Fruit fly (Drosophila melanogaster) whole organism, embryonic: Measurements from ENCODE around the gene Kdm5.
A peak's percentile ranks its signal among the peaks of the same experiment; 100 is the strongest.

Source experiments
- ATbp ChIP-seq: fragments of 200-800 bp; sonication (Bioruptor generic); optimal IDR thresholded peaks from 2 replicates; lab custom pipeline; 2017; ENCODE audit warnings: missing biosample characterization, mild to moderate bottlenecking, missing genetic modification characterization, missing genetic modification reagents
- Asciz ChIP-seq: fragments of 200-800 bp; sonication (Bioruptor generic); optimal IDR thresholded peaks from 2 replicates; lab custom pipeline; 2017; ENCODE audit warnings: missing biosample characterization, mild to moderate bottlenecking, missing genetic modification characterization, missing genetic modification reagents
- C15 ChIP-seq: fragments of 200-800 bp; sonication (Bioruptor generic); IDR thresholded peaks from 3 replicates; pipeline ENCODE4 v1.3.6; 2022; ENCODE audit warnings: missing biosample characterization, missing genetic modification characterization
- CG10321 ChIP-seq: fragments of 200-800 bp; sonication (Bioruptor generic); IDR thresholded peaks from 2 replicates; pipeline ENCODE4 v1.3.6; 2022; ENCODE audit warnings: missing biosample characterization, missing genetic modification characterization
- CG11398 ChIP-seq: fragments of 200-800 bp; sonication (Bioruptor generic); optimal IDR thresholded peaks from 2 replicates; lab custom pipeline; 2016; ENCODE audit warnings: missing biosample characterization, missing genetic modification characterization
- CG12769 ChIP-seq: fragments of 200-800 bp; sonication (Bioruptor generic); optimal IDR thresholded peaks from 2 replicates; lab custom pipeline; 2019; ENCODE audit warnings: missing biosample characterization, mild to moderate bottlenecking, missing genetic modification characterization, moderate library complexity
- CG14667 ChIP-seq: fragments of 200-800 bp; sonication (Bioruptor generic); IDR thresholded peaks from 2 replicates; pipeline ENCODE4 v1.3.6; 2022; ENCODE audit warnings: missing biosample characterization, missing genetic modification characterization
- CG17568 ChIP-seq: fragments of 200-800 bp; sonication (Bioruptor generic); optimal IDR thresholded peaks from 2 replicates; lab custom pipeline; 2018; ENCODE audit warnings: missing biosample characterization, mild to moderate bottlenecking, missing genetic modification characterization, moderate library complexity
- CG18599 ChIP-seq: fragments of 200-800 bp; sonication (Bioruptor generic); optimal IDR thresholded peaks from 3 replicates; lab custom pipeline; 2017; ENCODE audit warnings: missing biosample characterization, missing genetic modification characterization, mild to moderate bottlenecking, moderate library complexity, missing genetic modification reagents
- CG30020 ChIP-seq: fragments of 200-800 bp; optimal IDR thresholded peaks from 2 replicates; lab custom pipeline; 2019; ENCODE audit warnings: missing biosample characterization, mild to moderate bottlenecking, missing genetic modification characterization, moderate library complexity
- CG32772 ChIP-seq: fragments of 200-800 bp; sonication (Bioruptor generic); IDR thresholded peaks from 2 replicates; pipeline ENCODE4 v1.3.6; 2022; ENCODE audit warnings: missing biosample characterization, missing genetic modification characterization
- CG34422 ChIP-seq: fragments of 200-800 bp; sonication (Bioruptor generic); IDR thresholded peaks from 3 replicates; pipeline ENCODE4 v1.3.6; 2022; ENCODE audit warnings: missing biosample characterization, missing genetic modification characterization
- CG43689 ChIP-seq: fragments of 200-800 bp; sonication (Bioruptor generic); IDR thresholded peaks from 2 replicates; pipeline ENCODE4 v1.3.6; 2022; ENCODE audit warnings: missing biosample characterization, missing genetic modification characterization
- CG6175 ChIP-seq: fragments of 200-800 bp; sonication (Bioruptor generic); IDR thresholded peaks from 3 replicates; pipeline ENCODE4 v1.3.6; 2022; ENCODE audit warnings: missing biosample characterization, missing genetic modification characterization
- CG7786 ChIP-seq: fragments of 200-800 bp; sonication (Bioruptor generic); optimal IDR thresholded peaks from 2 replicates; lab custom pipeline; 2016; ENCODE audit warnings: missing biosample characterization, missing genetic modification characterization
- Drgx ChIP-seq: fragments of 200-800 bp; sonication (Bioruptor generic); IDR thresholded peaks from 2 replicates; pipeline ENCODE4 v1.3.6; 2022; ENCODE audit warnings: missing biosample characterization, missing genetic modification characterization
- E2f2 ChIP-seq: fragments of 200-800 bp; sonication (Bioruptor generic); IDR thresholded peaks from 2 replicates; pipeline ENCODE4 v1.3.6; 2022; ENCODE audit warnings: missing biosample characterization, missing genetic modification characterization
- Fer2 ChIP-seq: fragments of 200-800 bp; sonication (Bioruptor generic); optimal IDR thresholded peaks from 2 replicates; lab custom pipeline; 2018; ENCODE audit warnings: missing biosample characterization, mild to moderate bottlenecking, missing genetic modification characterization, moderate library complexity
- Gsc ChIP-seq: fragments of 200-800 bp; sonication (Bioruptor generic); IDR thresholded peaks from 2 replicates; pipeline ENCODE4 v1.3.6; 2022; ENCODE audit warnings: missing biosample characterization, missing genetic modification characterization
- HLH4C ChIP-seq: fragments of 200-800 bp; sonication (Bioruptor generic); IDR thresholded peaks from 3 replicates; pipeline ENCODE4 v1.3.6; 2022; ENCODE audit warnings: missing biosample characterization, missing genetic modification characterization; ENCODE audit not compliant: partially characterized antibody
- Hsf ChIP-seq: fragments of 200-800 bp; sonication (Bioruptor generic); optimal IDR thresholded peaks from 3 replicates; lab custom pipeline; 2016; ENCODE audit warnings: missing biosample characterization, missing genetic modification characterization
- MTF-1 ChIP-seq: fragments of 200-800 bp; sonication (Bioruptor generic); optimal IDR thresholded peaks from 2 replicates; lab custom pipeline; 2018; ENCODE audit warnings: missing biosample characterization, mild to moderate bottlenecking, missing genetic modification characterization, borderline replicate concordance
- Med ChIP-seq: fragments of 200-800 bp; sonication (Bioruptor generic); peaks from one replicate; lab custom pipeline; 2016; ENCODE audit warnings: missing biosample characterization, missing genetic modification characterization, mild to moderate bottlenecking, inconsistent platforms, moderate library complexity
- NK7.1 ChIP-seq: fragments of 200-800 bp; sonication (Bioruptor generic); optimal IDR thresholded peaks from 3 replicates; lab custom pipeline; 2016; ENCODE audit warnings: missing biosample characterization, missing genetic modification characterization
- PHDP ChIP-seq: fragments of 200-800 bp; sonication (Bioruptor generic); optimal IDR thresholded peaks from 3 replicates; lab custom pipeline; 2018; ENCODE audit warnings: missing biosample characterization, mild to moderate bottlenecking, missing genetic modification characterization, moderate library complexity
- Rfx ChIP-seq: fragments of 200-800 bp; sonication (Bioruptor generic); IDR thresholded peaks from 2 replicates; pipeline ENCODE4 v1.3.6; 2022; ENCODE audit warnings: missing biosample characterization, missing genetic modification characterization
- Scr ChIP-seq: fragments of 200-800 bp; sonication (Bioruptor generic); IDR thresholded peaks from 2 replicates; pipeline ENCODE4 v1.3.6; 2022; ENCODE audit warnings: missing biosample characterization, missing genetic modification characterization; ENCODE audit not compliant: partially characterized antibody
- ase ChIP-seq: fragments of 200-800 bp; sonication (Bioruptor generic); IDR thresholded peaks from 3 replicates; pipeline ENCODE4 v1.3.6; 2022; ENCODE audit warnings: missing biosample characterization, missing genetic modification characterization
- az2 ChIP-seq: fragments of 200-800 bp; sonication (Bioruptor generic); optimal IDR thresholded peaks from 3 replicates; lab custom pipeline; 2016; ENCODE audit warnings: missing biosample characterization, missing genetic modification characterization
- cato ChIP-seq: fragments of 200-800 bp; sonication (Bioruptor generic); optimal IDR thresholded peaks from 2 replicates; lab custom pipeline; 2016; ENCODE audit warnings: missing biosample characterization, missing genetic modification characterization, borderline replicate concordance
- cg ChIP-seq: fragments of 200-800 bp; sonication (Bioruptor generic); optimal IDR thresholded peaks from 3 replicates; lab custom pipeline; 2019; ENCODE audit warnings: missing biosample characterization, mild to moderate bottlenecking, missing genetic modification characterization, moderate library complexity
- chm ChIP-seq: fragments of 200-800 bp; sonication (Bioruptor generic); IDR thresholded peaks from 2 replicates; pipeline ENCODE4 v1.3.6; 2022; ENCODE audit warnings: missing biosample characterization, missing genetic modification characterization
- crol ChIP-seq: fragments of 200-800 bp; sonication (Bioruptor generic); IDR thresholded peaks from 2 replicates; pipeline ENCODE4 v1.3.6; 2022; ENCODE audit warnings: missing biosample characterization, missing genetic modification characterization
- da ChIP-seq: fragments of 200-800 bp; sonication (Bioruptor generic); optimal IDR thresholded peaks from 2 replicates; lab custom pipeline; 2016; ENCODE audit warnings: missing biosample characterization, missing genetic modification characterization
- dmrt11E ChIP-seq: fragments of 200-800 bp; sonication (Bioruptor generic); optimal IDR thresholded peaks from 3 replicates; lab custom pipeline; 2018; ENCODE audit warnings: missing biosample characterization, mild to moderate bottlenecking, missing genetic modification characterization, moderate library complexity
- ftz-f1 ChIP-seq: fragments of 200-800 bp; sonication (Bioruptor generic); optimal IDR thresholded peaks from 2 replicates; lab custom pipeline; 2016; ENCODE audit warnings: missing biosample characterization, missing genetic modification characterization
- fu2 ChIP-seq: fragments of 200-800 bp; sonication (Bioruptor generic); optimal IDR thresholded peaks from 2 replicates; lab custom pipeline; 2016; ENCODE audit warnings: missing biosample characterization, missing genetic modification characterization
- gce ChIP-seq: fragments of 200-800 bp; sonication (Bioruptor generic); IDR thresholded peaks from 3 replicates; pipeline ENCODE4 v1.3.6; 2022; ENCODE audit warnings: missing biosample characterization, missing genetic modification characterization
- grn ChIP-seq: fragments of 200-800 bp; sonication (Bioruptor generic); optimal IDR thresholded peaks from 3 replicates; lab custom pipeline; 2017; ENCODE audit warnings: missing biosample characterization, missing genetic modification characterization
- gsb ChIP-seq: fragments of 200-800 bp; sonication (Bioruptor generic); IDR thresholded peaks from 2 replicates; pipeline ENCODE4 v1.3.6; 2022; ENCODE audit warnings: missing biosample characterization, missing genetic modification characterization
- hkb ChIP-seq, 2 experiments: fragments of 200-800 bp in 1 of 2; fragments of >200 bp in 1 of 2; sonication (Bioruptor generic) in 1 of 2; IDR thresholded peaks in 1 of 2; optimal IDR thresholded peaks in 1 of 2; 2 replicates each; pipeline versions ENCODE4 v1.3.6 to Lab custom; 2017 to 2022; ENCODE audit warnings: missing biosample characterization in 1 of 2, missing genetic modification characterization in 1 of 2
- lab ChIP-seq: fragments of 200-800 bp; sonication (Bioruptor generic); optimal IDR thresholded peaks from 3 replicates; lab custom pipeline; 2017; ENCODE audit warnings: missing biosample characterization, missing genetic modification characterization, mild to moderate bottlenecking, moderate library complexity, missing genetic modification reagents
- nom ChIP-seq: fragments of 200-800 bp; sonication (Bioruptor generic); optimal IDR thresholded peaks from 2 replicates; lab custom pipeline; 2017; ENCODE audit warnings: missing biosample characterization, missing genetic modification characterization, mild to moderate bottlenecking, moderate library complexity, missing genetic modification reagents
- pho ChIP-seq: fragments of 200-800 bp; sonication (Bioruptor generic); optimal IDR thresholded peaks from 2 replicates; lab custom pipeline; 2016; ENCODE audit warnings: missing biosample characterization, missing genetic modification characterization
- row ChIP-seq: fragments of 200-800 bp; sonication (Bioruptor generic); IDR thresholded peaks from 3 replicates; pipeline ENCODE4 v1.3.6; 2022; ENCODE audit warnings: missing biosample characterization, missing genetic modification characterization
- sd ChIP-seq: fragments of 200-800 bp; sonication (Bioruptor generic); optimal IDR thresholded peaks from 3 replicates; lab custom pipeline; 2018; ENCODE audit warnings: missing biosample characterization, mild to moderate bottlenecking, missing genetic modification characterization, moderate library complexity
- sens ChIP-seq: fragments of 200-800 bp; sonication (Bioruptor generic); peaks from one replicate; lab custom pipeline; 2016; ENCODE audit warnings: missing biosample characterization, missing genetic modification characterization
- stwl ChIP-seq: fragments of 200-800 bp; sonication (Bioruptor generic); optimal IDR thresholded peaks from 3 replicates; lab custom pipeline; 2018; ENCODE audit warnings: missing biosample characterization, mild to moderate bottlenecking, missing genetic modification characterization, moderate library complexity
- tin ChIP-seq: fragments of 200-800 bp; sonication (Bioruptor generic); optimal IDR thresholded peaks from 3 replicates; lab custom pipeline; 2016; ENCODE audit warnings: missing biosample characterization, missing genetic modification characterization

Gene Kdm5

DNA sequence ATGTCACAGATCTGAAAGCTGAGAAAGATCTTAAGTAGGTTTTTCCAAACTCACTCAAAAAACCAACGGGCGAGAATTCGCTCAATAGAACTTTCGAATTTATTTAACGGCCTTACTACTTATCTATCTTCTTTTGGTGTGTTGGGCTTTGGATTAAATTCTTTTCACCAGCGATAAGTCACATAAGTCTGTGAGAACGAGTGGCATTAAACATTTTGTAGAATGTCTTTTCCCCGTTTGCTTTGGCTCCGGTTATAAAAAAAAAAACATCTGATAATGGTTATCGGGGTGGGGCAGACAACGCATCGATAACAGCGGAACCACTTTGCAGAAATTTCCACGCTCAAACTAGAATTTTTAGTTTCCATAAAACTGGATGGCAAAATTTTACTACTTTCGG is 23.7 kb downstream of the Kdm5 start (continued):
- TF ChIP-seq fu2 (GFP tag; lab: Kevin White, UChicago) (no peak), sd (tag; lab: Kevin White, UChicago) (peak; percentile 55), gsb (no peak), NK7.1 (GFP tag; lab: Kevin White, UChicago) (no peak), CG30020 (no peak)
- TF ChIP-seq, all 482 proteins: peak for 8

DNA sequence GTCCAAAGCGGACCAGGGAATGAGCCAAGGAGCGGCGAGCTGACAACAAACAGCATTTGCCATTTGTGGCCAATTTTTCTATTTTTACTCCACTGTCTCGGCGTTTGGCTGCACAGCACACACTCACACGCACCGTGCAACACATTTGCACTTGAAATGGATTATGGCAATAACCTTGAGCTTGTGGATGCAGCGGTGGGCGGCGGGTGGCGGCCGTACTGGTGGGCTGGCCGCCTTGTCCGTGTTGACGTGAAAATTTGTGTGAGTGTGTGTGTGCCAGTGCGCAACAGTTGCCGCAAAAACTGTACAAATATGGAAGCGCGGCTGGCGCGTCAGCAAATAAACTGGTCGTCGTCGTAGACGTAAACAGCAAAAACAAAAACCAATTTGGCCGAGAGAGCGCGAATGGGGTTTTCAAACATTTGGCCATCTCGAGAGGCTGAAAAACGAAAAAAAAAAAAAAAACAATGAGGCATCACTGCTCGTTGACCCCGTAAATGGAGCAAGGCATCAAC is 24.2 kb downstream of the Kdm5 start:
- no peak for TF ChIP-seq ATbp (GFP tag; lab: Kevin White, UChicago)
- no peak for TF ChIP-seq Scr (GFP tag; lab: Robert Waterston, UW)
- TF ChIP-seq CG18599, result peak; percentile 15
- TF ChIP-seq cg (GFP tag; lab: Kevin White, UChicago), result peak; percentile 16
- no peak for TF ChIP-seq PHDP
- TF ChIP-seq Rfx (GFP tag; lab: Robert Waterston, UW), result peak; percentile 39; the same call in 1 of the 2 replicates
- peak; percentile 5 for TF ChIP-seq lab
- TF ChIP-seq CG10321 (GFP tag; lab: Robert Waterston, UW), result 0 out of 2 replicates have a peak, but pooled peaks have one; percentile 26
- no peak for TF ChIP-seq hkb (optimal IDR thresholded peaks at IDR 0.05; lab: Kevin White, UChicago)
- TF ChIP-seq hkb (GFP tag; IDR thresholded peaks at IDR 0.05; lab: Robert Waterston, UW), result 0 out of 2 replicates have a peak, but pooled peaks have one; percentile 12
- no peak for TF ChIP-seq CG32772 (GFP tag; lab: Robert Waterston, UW)
- no peak for TF ChIP-seq Hsf (GFP tag; lab: Kevin White, UChicago)
- 0 out of 3 replicates have a peak, but pooled peaks have one; percentile 31 for TF ChIP-seq gce
- no peak for TF ChIP-seq Drgx (GFP tag; lab: Robert Waterston, UW)
- peak; percentile 40; the same call in 1 of the 2 replicates for TF ChIP-seq crol (GFP tag; lab: Robert Waterston, UW)
- no peak for TF ChIP-seq CG12769
- TF ChIP-seq Med (GFP tag; lab: Kevin White, UChicago), result peak; percentile 50
- TF ChIP-seq ftz-f1, result peak; percentile 71
- 0 out of 3 replicates have a peak, but pooled peaks have one; percentile 46 for TF ChIP-seq CG6175 (GFP tag; lab: Robert Waterston, UW)
- TF ChIP-seq CG34422 (GFP tag; lab: Robert Waterston, UW), result 0 out of 3 replicates have a peak, but pooled peaks have one; percentile 19
- TF ChIP-seq HLH4C (GFP tag; lab: Robert Waterston, UW), result 0 out of 3 replicates have a peak, but pooled peaks have one; percentile 40
- no peak for TF ChIP-seq E2f2
- peak; percentile 12 for TF ChIP-seq nom (GFP tag; lab: Kevin White, UChicago)
- TF ChIP-seq sens (GFP tag; lab: Kevin White, UChicago), result peak; percentile 23
- no peak for TF ChIP-seq dmrt11E (tag; lab: Kevin White, UChicago)

DNA sequence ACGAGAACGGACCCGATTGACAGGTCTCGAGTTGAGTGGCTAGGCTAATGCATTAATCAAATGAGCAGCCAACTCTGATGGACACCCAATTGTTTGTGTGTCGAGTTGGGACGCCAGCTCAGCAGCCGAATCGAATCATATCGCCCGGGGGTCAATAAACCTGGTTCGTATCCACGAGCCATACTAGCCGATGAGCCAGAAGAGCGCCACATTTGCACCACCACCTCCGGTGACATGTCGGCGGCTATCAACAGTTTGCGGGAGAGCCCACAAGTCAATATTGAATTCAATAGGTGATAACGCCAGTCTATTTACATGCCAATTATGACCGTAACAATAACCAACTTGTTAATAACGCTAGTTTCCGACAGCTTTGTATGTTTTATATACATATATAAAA is 25.2 kb downstream of the Kdm5 start:
- no peak for TF ChIP-seq C15 (GFP tag; lab: Robert Waterston, UW)
- peak; percentile 47 for TF ChIP-seq Fer2 (tag; lab: Kevin White, UChicago)
- no peak for TF ChIP-seq da (GFP tag; lab: Kevin White, UChicago)
- no peak for TF ChIP-seq az2 (GFP tag; lab: Kevin White, UChicago)
- peak; percentile 87 for TF ChIP-seq MTF-1 (GFP tag; lab: Kevin White, UChicago)
- peak; percentile 69 for TF ChIP-seq CG17568 (GFP tag; lab: Kevin White, UChicago)
- peak; percentile 0 for TF ChIP-seq CG7786
- TF ChIP-seq tin (GFP tag; lab: Kevin White, UChicago), result no peak
- no peak for TF ChIP-seq cato (GFP tag; lab: Kevin White, UChicago)
- 0 out of 2 replicates have a peak, but pooled peaks have one; percentile 15 for TF ChIP-seq CG43689
- peak; percentile 62 for TF ChIP-seq chm (GFP tag; lab: Robert Waterston, UW)
- peak; percentile 79 for TF ChIP-seq Asciz (GFP tag; lab: Kevin White, UChicago)
- no peak for TF ChIP-seq CG11398 (GFP tag; lab: Kevin White, UChicago)
- no peak for TF ChIP-seq grn
- TF ChIP-seq CG14667, result no peak
- TF ChIP-seq pho (GFP tag; lab: Kevin White, UChicago), result no peak
- no peak for TF ChIP-seq ase (GFP tag; lab: Robert Waterston, UW)
- no peak for TF ChIP-seq row (GFP tag; lab: Robert Waterston, UW)
- TF ChIP-seq stwl (tag; lab: Kevin White, UChicago), result no peak
- no peak for TF ChIP-seq Gsc
